Worm (Caenorhabditis elegans) whole organism, mixed stage, embryonic: ENCODE data around the gene metr-1.
"Not testable (repeated sequence)": the region's sequence is repeated elsewhere in the genome, so short reads cannot be mapped to it uniquely, and the experiment has no call there.

Source experiments
- M03D4.4 ChIP-seq: sonication (generic microtip); optimal IDR thresholded peaks from 2 replicates; lab custom pipeline; 2017; ENCODE audit warnings: mild to moderate bottlenecking, missing genetic modification characterization, missing compliant biosample characterization
- bed-3 ChIP-seq: fragments of 200-800 bp; sonication (Bioruptor generic); optimal IDR thresholded peaks from 3 replicates; lab custom pipeline; 2018; ENCODE audit warnings: mild to moderate bottlenecking, missing genetic modification characterization, moderate library complexity, missing compliant biosample characterization
- ceh-39 ChIP-seq: fragments of 150-350 bp; optimal IDR thresholded peaks from 2 replicates; lab custom pipeline; 2014; ENCODE audit warnings: missing biosample characterization, missing genetic modification characterization
- ceh-43 ChIP-seq: fragments of 200-800 bp; sonication (Bioruptor generic); optimal IDR thresholded peaks from 2 replicates; lab custom pipeline; 2018; ENCODE audit warnings: mild to moderate bottlenecking, missing genetic modification characterization, moderate library complexity, missing compliant biosample characterization
- ceh-83 ChIP-seq: fragments of 200-800 bp; sonication (Bioruptor generic); optimal IDR thresholded peaks from 2 replicates; lab custom pipeline; 2018; ENCODE audit warnings: mild to moderate bottlenecking, missing genetic modification characterization, missing compliant biosample characterization
- ces-1 ChIP-seq: fragments of 150-350 bp; optimal IDR thresholded peaks from 2 replicates; lab custom pipeline; 2014; ENCODE audit warnings: missing biosample characterization, missing genetic modification reagents, missing genetic modification characterization
- cnd-1 ChIP-seq: fragments of 200-800 bp; sonication (Bioruptor generic); optimal IDR thresholded peaks from 2 replicates; lab custom pipeline; 2018; ENCODE audit warnings: mild to moderate bottlenecking, missing genetic modification characterization, missing compliant biosample characterization
- drap-1 ChIP-seq: fragments of 200-800 bp; sonication (Bioruptor generic); optimal IDR thresholded peaks from 3 replicates; lab custom pipeline; 2018; ENCODE audit warnings: mild to moderate bottlenecking, missing genetic modification characterization, missing compliant biosample characterization
- elt-1 ChIP-seq: sonication (generic microtip); optimal IDR thresholded peaks from 2 replicates; lab custom pipeline; 2017; ENCODE audit warnings: missing genetic modification characterization, mild to moderate bottlenecking, missing compliant biosample characterization, antibody characterized with exemption, moderate library complexity, borderline replicate concordance; ENCODE audit not compliant: insufficient read depth
- flh-1 ChIP-seq: fragments of 200-800 bp; sonication (Bioruptor generic); optimal IDR thresholded peaks from 2 replicates; lab custom pipeline; 2018; ENCODE audit warnings: mild to moderate bottlenecking, missing genetic modification characterization, moderate library complexity, missing compliant biosample characterization
- lin-13 ChIP-seq: fragments of 150-350 bp; optimal IDR thresholded peaks from 2 replicates; lab custom pipeline; 2014; ENCODE audit warnings: missing biosample characterization, missing genetic modification characterization
- mab-5 ChIP-seq: fragments of 150-350 bp; optimal IDR thresholded peaks from 2 replicates; lab custom pipeline; 2014; ENCODE audit warnings: missing biosample characterization, missing genetic modification characterization
- mep-1 ChIP-seq: fragments of 150-350 bp; optimal IDR thresholded peaks from 2 replicates; lab custom pipeline; 2017; ENCODE audit warnings: missing biosample characterization, missing genetic modification reagents, missing genetic modification characterization, inconsistent platforms
- mls-2 ChIP-seq: sonication (generic microtip); optimal IDR thresholded peaks from 2 replicates; lab custom pipeline; 2016; ENCODE audit warnings: mild to moderate bottlenecking, missing genetic modification characterization, moderate library complexity, missing compliant biosample characterization
- nhr-2 ChIP-seq: fragments of 150-350 bp; optimal IDR thresholded peaks from 2 replicates; lab custom pipeline; 2014; ENCODE audit warnings: missing biosample characterization, missing genetic modification characterization
- nhr-76 ChIP-seq: sonication (generic microtip); optimal IDR thresholded peaks from 2 replicates; lab custom pipeline; 2017; ENCODE audit warnings: missing biosample characterization, missing genetic modification characterization
- pha-4 ChIP-seq: fragments of 150-350 bp; optimal IDR thresholded peaks from 2 replicates; lab custom pipeline; 2018; ENCODE audit warnings: missing biosample characterization, missing genetic modification reagents, missing genetic modification characterization
- snpc-4 ChIP-seq: fragments of 150-350 bp; optimal IDR thresholded peaks from 2 replicates; lab custom pipeline; 2014; ENCODE audit warnings: missing biosample characterization, missing genetic modification characterization
- sptf-1 ChIP-seq: sonication (generic microtip); optimal IDR thresholded peaks from 2 replicates; lab custom pipeline; 2017; ENCODE audit warnings: mild to moderate bottlenecking, missing genetic modification characterization, moderate library complexity, missing compliant biosample characterization
- tbx-8 ChIP-seq: fragments of 200-800 bp; sonication (Bioruptor generic); optimal IDR thresholded peaks from 2 replicates; lab custom pipeline; 2018; ENCODE audit warnings: mild to moderate bottlenecking, missing genetic modification characterization, moderate library complexity, missing compliant biosample characterization
- unc-120 ChIP-seq: sonication (generic microtip); optimal IDR thresholded peaks from 2 replicates; lab custom pipeline; 2017; ENCODE audit warnings: missing genetic modification characterization, missing compliant biosample characterization; ENCODE audit not compliant: poor library complexity, severe bottlenecking
- unc-39 ChIP-seq: fragments of 150-350 bp; optimal IDR thresholded peaks from 2 replicates; lab custom pipeline; 2014; ENCODE audit warnings: missing biosample characterization, missing genetic modification characterization
- unc-62 ChIP-seq: fragments of 150-350 bp; optimal IDR thresholded peaks from 2 replicates; lab custom pipeline; 2014; ENCODE audit warnings: missing biosample characterization, missing genetic modification reagents, missing genetic modification characterization
- zip-8 ChIP-seq: fragments of 150-350 bp; optimal IDR thresholded peaks from 2 replicates; lab custom pipeline; 2014; ENCODE audit warnings: missing biosample characterization, missing genetic modification characterization
- ztf-11 ChIP-seq: fragments of 150-350 bp; optimal IDR thresholded peaks from 2 replicates; lab custom pipeline; 2014; ENCODE audit warnings: missing biosample characterization, missing genetic modification characterization

metr-1 gene

ce11 chrII:10918293-10918756 lies 8.0 kb upstream of the metr-1 start, which contains the start of gene tba-4:
Gene tba-4, plus strand, starts transcription at chrII:10918706.
- TF ChIP-seq bed-3 (GFP tag; lab: Kevin White, UChicago) (no peak), snpc-4 (no peak), drap-1 (GFP tag; lab: Kevin White, UChicago) (no peak), unc-120 (tag; lab: Kevin White, UChicago) (no peak), M03D4.4 (tag; lab: Kevin White, UChicago) (no peak), ces-1 (no peak), unc-39 (no peak), tbx-8 (GFP tag; lab: Kevin White, UChicago) (no peak), mab-5 (tag; lab: Kevin White, UChicago) (no peak)

ce11 chrII:10922874-10923273 lies 3.5 kb upstream of the metr-1 start, which contains the start of gene Y19D2B.1:
Gene Y19D2B.1, minus strand, starts transcription at chrII:10922974.
- TF ChIP-seq unc-39, pha-4, snpc-4: not testable (repeated sequence)

- no peak for TF ChIP-seq unc-120 (tag; lab: Kevin White, UChicago)
- no peak for TF ChIP-seq pha-4
Measured at ce11 chrII:10923948-10924347, 2.4 kb upstream of the metr-1 start, which contains the start of gene Y19D2B.2. Gene Y19D2B.2, plus strand, starts transcription at chrII:10924248.

ce11 chrII:10924669-10925068 lies 1.7 kb upstream of the metr-1 start:
- TF ChIP-seq snpc-4 (no peak), zip-8 (no peak)

ce11 chrII:10930678-10931650 lies 4.6 kb downstream of the metr-1 start:
- TF ChIP-seq cnd-1 (no peak), pha-4 (no peak), drap-1 (GFP tag; lab: Kevin White, UChicago) (no peak), unc-62 (GFP tag; lab: Kevin White, UChicago) (no peak), sptf-1 (no peak), ces-1 (no peak), elt-1 (tag; lab: Kevin White, UChicago) (no peak), nhr-2 (no peak)

- TF ChIP-seq mab-5 (tag; lab: Kevin White, UChicago) (no peak), flh-1 (GFP tag; lab: Kevin White, UChicago) (no peak)
Measured at ce11 chrII:10932305-10932704, 5.9 kb downstream of the metr-1 start.

- TF ChIP-seq nhr-2: no peak
- no peak for TF ChIP-seq bed-3 (GFP tag; lab: Kevin White, UChicago)
- no peak for TF ChIP-seq cnd-1
- no peak for TF ChIP-seq mep-1
- TF ChIP-seq ztf-11 (tag; lab: Kevin White, UChicago): no peak
- TF ChIP-seq ceh-43: no peak
- no peak for TF ChIP-seq mls-2 (tag; lab: Kevin White, UChicago)
- TF ChIP-seq lin-13 (tag; lab: Kevin White, UChicago): no peak
- TF ChIP-seq unc-39: no peak
- no peak for TF ChIP-seq elt-1 (tag; lab: Kevin White, UChicago)
- TF ChIP-seq M03D4.4 (tag; lab: Kevin White, UChicago): no peak
- TF ChIP-seq nhr-76 (tag; lab: Kevin White, UChicago): no peak
- TF ChIP-seq ceh-39 (tag; lab: Kevin White, UChicago): no peak
- no peak for TF ChIP-seq mab-5 (tag; lab: Kevin White, UChicago)
- TF ChIP-seq ceh-83: no peak
- TF ChIP-seq sptf-1: no peak
- no peak for TF ChIP-seq unc-120 (tag; lab: Kevin White, UChicago)
Measured at ce11 chrII:10933948-10934722, 7.8 kb downstream of the metr-1 start.
